Worm (Caenorhabditis elegans) whole organism, L4 larva: ENCODE measurements around the gene tra-4.
A peak's percentile ranks its signal among the peaks of the same experiment; 100 is the strongest.

Experiments used
- D1046.2 ChIP-seq: fragments of 200-800 bp; sonication (Bioruptor generic); IDR thresholded peaks from 2 replicates; pipeline ENCODE4 v1.3.6; 2022; ENCODE audit warnings: missing genetic modification characterization, missing compliant biosample characterization
- F26F4.8 ChIP-seq: fragments of 200-800 bp; sonication (Bioruptor generic); conservative IDR thresholded peaks from 2 replicates; pipeline ENCODE4 v1.3.6; 2022; ENCODE audit warnings: missing genetic modification characterization, missing compliant biosample characterization
- T20F7.1 ChIP-seq: fragments of 200-800 bp; sonication (Bioruptor generic); optimal IDR thresholded peaks from 2 replicates; lab custom pipeline; 2018; ENCODE audit warnings: mild to moderate bottlenecking, missing genetic modification characterization, missing compliant biosample characterization
- T26A8.4 ChIP-seq: fragments of 200-800 bp; sonication (Bioruptor generic); IDR thresholded peaks from 2 replicates; pipeline ENCODE4 v1.3.6; 2022; ENCODE audit warnings: missing genetic modification characterization, missing compliant biosample characterization
- Y75B8A.6 ChIP-seq: fragments of 200-800 bp; sonication (Bioruptor generic); IDR thresholded peaks from 2 replicates; pipeline ENCODE4 v1.3.6; 2022; ENCODE audit warnings: missing genetic modification reagents, missing genetic modification characterization, missing compliant biosample characterization
- aha-1 ChIP-seq: fragments of 150-350 bp; peaks from one replicate; lab custom pipeline; 2014; ENCODE audit warnings: missing biosample characterization, missing genetic modification characterization
- ceh-20 ChIP-seq: fragments of 200-800 bp; sonication (Bioruptor generic); IDR thresholded peaks from 2 replicates; pipeline ENCODE4 v1.3.6; 2022; ENCODE audit warnings: missing genetic modification reagents, missing genetic modification characterization, missing compliant biosample characterization
- ceh-82 ChIP-seq: sonication (generic microtip); optimal IDR thresholded peaks from 2 replicates; lab custom pipeline; 2017; ENCODE audit warnings: missing biosample characterization, missing genetic modification characterization
- ctbp-1 ChIP-seq: fragments of 200-800 bp; sonication (Bioruptor generic); IDR thresholded peaks from 2 replicates; pipeline ENCODE4 v1.3.6; 2022; ENCODE audit warnings: missing genetic modification reagents, missing genetic modification characterization, missing compliant biosample characterization
- daf-12 ChIP-seq: fragments of 150-350 bp; optimal IDR thresholded peaks from 2 replicates; lab custom pipeline; 2014; ENCODE audit warnings: missing biosample characterization, missing genetic modification reagents, missing genetic modification characterization
- daf-19 ChIP-seq: fragments of 200-800 bp; sonication (Bioruptor generic); conservative IDR thresholded peaks from 2 replicates; pipeline ENCODE4 v1.3.6; 2022; ENCODE audit warnings: missing genetic modification characterization, missing compliant biosample characterization
- dmd-8 ChIP-seq: fragments of 200-800 bp; sonication (Bioruptor generic); IDR thresholded peaks from 2 replicates; pipeline ENCODE4 v1.3.6; 2022; ENCODE audit warnings: missing genetic modification characterization, missing compliant biosample characterization
- hlh-11 ChIP-seq: fragments of 200-800 bp; sonication (Bioruptor generic); optimal IDR thresholded peaks from 2 replicates; lab custom pipeline; 2018; ENCODE audit warnings: mild to moderate bottlenecking, missing genetic modification characterization, missing compliant biosample characterization
- lin-1 ChIP-seq: fragments of 200-800 bp; sonication (Bioruptor generic); IDR thresholded peaks from 2 replicates; pipeline ENCODE4 v1.3.6; 2022; ENCODE audit warnings: missing genetic modification reagents, missing genetic modification characterization, missing compliant biosample characterization
- lsy-2 ChIP-seq, 2 experiments: fragments of 150-350 bp in 1 of 2; sonication (generic microtip) in 1 of 2; optimal IDR thresholded peaks; 2 replicates each; lab custom pipeline; 2014 to 2017; ENCODE audit warnings: missing biosample characterization in 2 of 2, missing genetic modification characterization in 2 of 2
- madf-9 ChIP-seq: fragments of 200-800 bp; sonication (Bioruptor generic); conservative IDR thresholded peaks from 2 replicates; pipeline ENCODE4 v1.3.6; 2022; ENCODE audit warnings: missing genetic modification reagents, missing genetic modification characterization, missing compliant biosample characterization
- mdl-1 ChIP-seq, 2 experiments: fragments of 150-350 bp in 1 of 2; sonication (generic microtip) in 1 of 2; optimal IDR thresholded peaks; 2 replicates each; lab custom pipeline; 2014 to 2017; ENCODE audit warnings: missing biosample characterization in 2 of 2, missing genetic modification characterization in 2 of 2
- mdt-29 ChIP-seq: fragments of 200-800 bp; sonication (Bioruptor generic); IDR thresholded peaks from 2 replicates; pipeline ENCODE4 v1.3.6; 2022; ENCODE audit warnings: missing genetic modification reagents, missing genetic modification characterization, missing compliant biosample characterization
- mep-1 ChIP-seq: fragments of 150-350 bp; sonication (generic microtip); optimal IDR thresholded peaks from 3 replicates; lab custom pipeline; 2014; ENCODE audit warnings: missing biosample characterization, missing genetic modification characterization
- mxl-3 ChIP-seq: fragments of 200-800 bp; sonication (Bioruptor generic); optimal IDR thresholded peaks from 2 replicates; lab custom pipeline; 2018; ENCODE audit warnings: mild to moderate bottlenecking, missing genetic modification characterization, missing compliant biosample characterization
- nhr-111 ChIP-seq: fragments of 200-800 bp; sonication (Bioruptor generic); optimal IDR thresholded peaks from 2 replicates; lab custom pipeline; 2018; ENCODE audit warnings: mild to moderate bottlenecking, missing genetic modification characterization, missing compliant biosample characterization
- nhr-25 ChIP-seq: sonication (generic microtip); optimal IDR thresholded peaks from 2 replicates; lab custom pipeline; 2017; ENCODE audit warnings: missing genetic modification characterization, mild to moderate bottlenecking, missing compliant biosample characterization, antibody characterized with exemption, moderate library complexity, borderline replicate concordance; ENCODE audit not compliant: insufficient read depth
- nhr-28 ChIP-seq: fragments of 150-350 bp; optimal IDR thresholded peaks from 2 replicates; lab custom pipeline; 2014; ENCODE audit warnings: missing biosample characterization, missing genetic modification characterization
- nhr-6 ChIP-seq: fragments of 150-350 bp; optimal IDR thresholded peaks from 2 replicates; lab custom pipeline; 2014; ENCODE audit warnings: missing biosample characterization, missing genetic modification characterization
- pha-4 ChIP-seq, 2 experiments: fragments of 150-350 bp in 1 of 2; fragments of 200-800 bp in 1 of 2; sonication (Bioruptor generic) in 1 of 2; IDR thresholded peaks in 1 of 2; optimal IDR thresholded peaks in 1 of 2; 2 replicates each; pipeline versions ENCODE4 v1.3.6 to Lab custom; 2014 to 2022; ENCODE audit warnings: missing genetic modification characterization in 2 of 2, missing genetic modification reagents in 2 of 2, missing biosample characterization in 1 of 2, missing compliant biosample characterization in 1 of 2
- saeg-2 ChIP-seq: fragments of 200-800 bp; sonication (Bioruptor generic); IDR thresholded peaks from 2 replicates; pipeline ENCODE4 v1.3.6; 2022; ENCODE audit warnings: missing genetic modification reagents, missing genetic modification characterization, missing compliant biosample characterization
- snpc-1.2 ChIP-seq: fragments of 200-800 bp; sonication (Bioruptor generic); IDR thresholded peaks from 2 replicates; pipeline ENCODE4 v1.3.6; 2022; ENCODE audit warnings: missing genetic modification reagents, missing genetic modification characterization, missing compliant biosample characterization
- snpc-4 ChIP-seq: fragments of 150-350 bp; optimal IDR thresholded peaks from 2 replicates; lab custom pipeline; 2014; ENCODE audit warnings: missing biosample characterization, missing genetic modification characterization
- unc-130 ChIP-seq: sonication (generic microtip); optimal IDR thresholded peaks from 2 replicates; lab custom pipeline; 2016; ENCODE audit warnings: missing genetic modification reagents, missing genetic modification characterization, missing compliant biosample characterization
- unc-62 ChIP-seq, 3 experiments: fragments of 150-350 bp in 1 of 3; sonication (generic microtip); optimal IDR thresholded peaks in 2 of 3; peaks in 1 of 3; 1 replicate in 1 of 3; 2 replicates in 2 of 3; lab custom pipeline; 2014 to 2017; ENCODE audit warnings: missing biosample characterization in 3 of 3, missing genetic modification characterization in 3 of 3, missing genetic modification reagents in 3 of 3, missing genotype in 1 of 3
- vab-7 ChIP-seq: fragments of 200-800 bp; sonication (Bioruptor generic); IDR thresholded peaks from 2 replicates; pipeline ENCODE4 v1.3.6; 2022; ENCODE audit warnings: missing genetic modification reagents, missing genetic modification characterization, missing compliant biosample characterization
- zag-1 ChIP-seq: fragments of 150-350 bp; optimal IDR thresholded peaks from 2 replicates; lab custom pipeline; 2014; ENCODE audit warnings: missing biosample characterization, missing genetic modification characterization
- zip-2 ChIP-seq: fragments of 150-350 bp; optimal IDR thresholded peaks from 2 replicates; lab custom pipeline; 2014; ENCODE audit warnings: missing biosample characterization, missing genetic modification characterization
- ztf-11 ChIP-seq: fragments of 150-350 bp; optimal IDR thresholded peaks from 2 replicates; lab custom pipeline; 2014; ENCODE audit warnings: missing biosample characterization, missing genetic modification characterization
- ztf-7 ChIP-seq: fragments of 150-350 bp; optimal IDR thresholded peaks from 2 replicates; lab custom pipeline; 2014; ENCODE audit warnings: missing biosample characterization, missing genetic modification characterization

tra-4 gene

DNA sequence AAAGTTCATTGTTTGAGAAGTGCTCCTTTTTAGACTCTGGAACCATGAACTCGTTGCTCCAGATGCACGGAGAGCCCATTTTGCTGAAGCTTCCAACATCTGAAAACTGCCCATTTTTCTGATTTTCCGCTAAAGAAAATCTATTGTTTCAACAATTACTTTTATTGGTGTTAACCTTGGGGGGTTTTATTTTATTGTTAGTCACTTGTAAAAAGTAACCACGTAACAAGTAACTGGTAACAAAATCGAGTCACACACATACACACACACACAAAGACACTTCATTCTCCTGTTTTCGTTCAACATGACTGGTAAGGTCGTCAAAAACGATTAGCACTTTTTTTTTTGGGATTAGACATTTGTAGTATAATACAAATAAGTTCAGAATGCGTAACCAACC, 20.0 kb upstream of the tra-4 start:
- TF ChIP-seq nhr-25 (tag; lab: Kevin White, UChicago) (peak; percentile 35), unc-62 (GFP tag; optimal IDR thresholded peaks at IDR 0.05 in 1 of 2; lab: Kevin White, UChicago) (peak in 1 of 2 experiments; percentile 54), unc-62 (tag; optimal IDR thresholded peaks at IDR 0.05; lab: Kevin White, UChicago) (no peak), ceh-20 (GFP tag; lab: Robert Waterston, UW) (no peak)

DNA sequence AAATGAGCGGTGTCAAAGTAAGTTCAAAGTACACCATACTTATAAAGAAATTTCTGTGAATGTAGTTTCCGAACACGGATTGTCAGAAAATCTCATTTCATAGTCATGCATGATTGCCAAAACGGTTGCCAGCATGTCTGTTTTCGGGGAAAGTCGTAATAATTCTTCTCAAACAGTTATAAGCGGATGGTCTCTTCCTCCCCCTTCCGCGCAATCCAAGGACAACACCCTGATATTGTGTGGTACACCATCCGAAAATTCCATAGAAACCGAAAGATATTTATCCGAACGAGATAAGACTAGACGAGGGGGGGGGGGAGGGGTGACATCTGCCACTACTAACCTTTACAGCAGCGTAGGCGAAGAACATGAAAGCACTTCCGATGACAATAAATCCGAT, 17.2 kb upstream of the tra-4 start:
- TF ChIP-seq nhr-111 (GFP tag; lab: Kevin White, UChicago) (no peak), nhr-6 (tag; lab: Kevin White, UChicago) (no peak), zag-1 (tag; lab: Kevin White, UChicago) (no peak), unc-62 (GFP tag; optimal IDR thresholded peaks at IDR 0.05 in 1 of 2; lab: Kevin White, UChicago) (no peak), unc-62 (tag; optimal IDR thresholded peaks at IDR 0.05; lab: Kevin White, UChicago) (no peak), ctbp-1 (no peak), zip-2 (tag; lab: Kevin White, UChicago) (no peak), ztf-7 (tag; lab: Kevin White, UChicago) (no peak), snpc-4 (tag; lab: Kevin White, UChicago) (no peak), T26A8.4 (GFP tag; lab: Robert Waterston, UW) (no peak)

DNA sequence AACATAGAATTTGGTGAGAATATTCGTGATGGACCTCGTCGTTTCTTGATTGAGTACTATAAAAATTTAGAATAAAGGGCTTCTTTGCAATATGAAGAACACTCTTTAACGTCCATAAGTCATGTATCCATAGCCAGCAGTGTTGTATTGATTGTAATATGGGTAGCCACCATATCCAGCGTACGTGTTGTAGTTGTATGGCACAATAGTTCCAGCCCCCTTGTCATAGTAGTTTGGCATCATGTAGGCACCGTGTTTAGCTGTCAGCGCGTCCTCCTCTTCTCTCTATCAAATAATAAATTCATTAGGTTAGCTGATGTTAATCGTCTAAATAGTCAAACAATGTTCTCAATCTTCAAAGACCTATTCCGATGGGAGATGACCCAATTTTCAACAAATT, 15.9 kb upstream of the tra-4 start:
- TF ChIP-seq unc-62 (GFP tag; optimal IDR thresholded peaks at IDR 0.05 in 1 of 2; lab: Kevin White, UChicago) (peak in 1 of 2 experiments; percentile 91), unc-62 (tag; optimal IDR thresholded peaks at IDR 0.05; lab: Kevin White, UChicago) (no peak), madf-9 (no peak)

DNA sequence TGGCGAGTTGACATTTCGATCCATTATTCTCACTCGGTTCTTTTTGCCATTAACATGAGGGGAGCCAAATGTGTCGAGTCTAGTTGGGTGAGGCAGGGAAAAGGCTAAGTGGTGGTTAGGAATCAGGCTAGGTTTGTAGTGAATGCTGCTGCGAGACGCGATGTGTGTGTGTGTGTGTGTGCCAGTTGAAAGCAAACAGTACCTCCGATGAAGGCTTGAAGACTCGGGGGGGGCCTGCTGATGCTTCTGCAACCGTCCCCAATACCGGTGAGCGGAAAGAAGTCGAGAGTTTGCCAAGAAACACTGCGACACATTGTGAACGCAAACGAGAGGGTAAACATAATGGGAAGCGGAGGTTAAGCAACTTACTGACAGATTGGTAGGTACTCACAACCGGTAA, 13.6 kb upstream of the tra-4 start, which contains the start of gene F53B3.3:
Gene F53B3.3, minus strand, starts transcription at position 101 of the 400 bp plus-strand sequence.
- TF ChIP-seq aha-1 (peak; percentile 34), ceh-82 (tag; lab: Kevin White, UChicago) (no peak)

DNA sequence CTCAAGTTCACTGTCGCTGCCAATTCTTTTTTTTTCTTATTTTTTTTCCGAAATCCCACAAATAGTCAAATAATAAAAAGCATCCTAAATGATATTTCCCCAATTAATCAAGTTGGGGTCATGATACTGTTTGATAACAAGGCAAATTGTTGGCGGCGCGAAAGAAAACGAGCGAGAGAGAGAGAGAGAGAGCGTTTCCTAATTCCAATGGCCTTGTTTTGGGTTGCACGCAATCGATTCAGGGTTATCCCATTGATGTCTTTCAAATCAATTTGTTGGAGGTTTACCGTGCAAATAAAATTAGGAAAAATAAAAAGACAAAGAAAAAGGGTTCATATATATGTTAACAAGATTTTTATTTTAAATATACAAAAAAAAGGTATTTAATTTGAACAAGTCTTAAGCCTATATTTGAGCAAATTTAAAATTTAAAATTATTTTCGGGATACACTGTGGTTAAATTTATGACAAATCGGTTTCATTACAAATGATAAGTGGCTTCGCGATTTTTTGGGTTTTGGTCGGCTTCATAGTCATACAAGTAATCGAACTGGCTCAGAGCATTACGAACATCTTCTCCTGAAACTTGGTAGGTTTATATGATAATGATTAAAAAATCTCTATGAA, 8.3 kb upstream of the tra-4 start:
- peak in 1 of 2 experiments; percentile 2 for TF ChIP-seq lsy-2 (tag; optimal IDR thresholded peaks at IDR 0.05; lab: Kevin White, UChicago)
- TF ChIP-seq aha-1 = peak; percentile 52
- no peak for TF ChIP-seq ztf-11 (tag; lab: Kevin White, UChicago)
- TF ChIP-seq vab-7 = no peak
- TF ChIP-seq unc-62 (GFP tag; optimal IDR thresholded peaks at IDR 0.05 in 1 of 2; lab: Kevin White, UChicago) = no peak
- TF ChIP-seq unc-62 (tag; optimal IDR thresholded peaks at IDR 0.05; lab: Kevin White, UChicago) = no peak
- 0 out of 2 replicates have a peak, but pooled peaks have one; percentile 48 for TF ChIP-seq saeg-2

DNA sequence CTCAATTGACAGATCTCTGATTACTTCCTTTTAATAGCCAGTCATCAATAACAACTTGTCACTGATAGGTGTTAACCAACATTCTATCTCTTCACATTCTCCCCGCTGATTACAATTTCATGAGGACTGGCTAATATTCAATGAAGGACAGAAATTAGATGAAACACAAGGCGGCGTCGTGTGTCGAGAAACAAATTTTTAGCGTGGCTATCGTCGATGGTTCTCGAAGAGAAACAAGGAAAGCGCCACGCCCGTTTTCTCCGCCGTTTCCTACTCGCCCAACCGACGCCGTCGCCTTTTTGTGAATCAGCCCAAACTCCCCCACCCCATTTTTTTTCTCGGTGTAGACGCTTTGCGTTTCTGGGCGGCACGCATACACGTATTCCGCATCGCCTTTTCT, 6.5 kb upstream of the tra-4 start, which contains the start of gene F53B3.6:
Gene F53B3.6, plus strand, starts transcription at position 284 of the 400 bp plus-strand sequence.
- TF ChIP-seq D1046.2 (GFP tag; lab: Robert Waterston, UW) (no peak), hlh-11 (tag; lab: Kevin White, UChicago) (peak; percentile 60), lin-1 (GFP tag; lab: Robert Waterston, UW) (no peak), snpc-1.2 (no peak), pha-4 (GFP tag; IDR thresholded peaks at IDR 0.05; lab: Robert Waterston, UW) (no peak), pha-4 (tag; optimal IDR thresholded peaks at IDR 0.05; lab: Kevin White, UChicago) (no peak), nhr-28 (peak; percentile 22), mep-1 (tag; lab: Kevin White, UChicago) (no peak), T20F7.1 (no peak), daf-12 (no peak), mxl-3 (GFP tag; lab: Kevin White, UChicago) (no peak), unc-130 (no peak), T26A8.4 (GFP tag; lab: Robert Waterston, UW) (no peak), mdl-1 (tag; optimal IDR thresholded peaks at IDR 0.05; lab: Kevin White, UChicago) (peak in 1 of 2 experiments; percentile 11), F26F4.8 (GFP tag; lab: Robert Waterston, UW) (no peak), Y75B8A.6 (no peak), daf-19 (GFP tag; lab: Robert Waterston, UW) (no peak), mdt-29 (GFP tag; lab: Robert Waterston, UW) (no peak), dmd-8 (GFP tag; lab: Robert Waterston, UW) (no peak), unc-62 (GFP tag; optimal IDR thresholded peaks at IDR 0.05 in 1 of 2; lab: Kevin White, UChicago) (peak in 1 of 2 experiments; percentile 56), unc-62 (tag; optimal IDR thresholded peaks at IDR 0.05; lab: Kevin White, UChicago) (no peak)
